Fruit fly (Drosophila melanogaster): ENCODE results near the gene Rrp6.

The Rrp6 gene

DNA sequence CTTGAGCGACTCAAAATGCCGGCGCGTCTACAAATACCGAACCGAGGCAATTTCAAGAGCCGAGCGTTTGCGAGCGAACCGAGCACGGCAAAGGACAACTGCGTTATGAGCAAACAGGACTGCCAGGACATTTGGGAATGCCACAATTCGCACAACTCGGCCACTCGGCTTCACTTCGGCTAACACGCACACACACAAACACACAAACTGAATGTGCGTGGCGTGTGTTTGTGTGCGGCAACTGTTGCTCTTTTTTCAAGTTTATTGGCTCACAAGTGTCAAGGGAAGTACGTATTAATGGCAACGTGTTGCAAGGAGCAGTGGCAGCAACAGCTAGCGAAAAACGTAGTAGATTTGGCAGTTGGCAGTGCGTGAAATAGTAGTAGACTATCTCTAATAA, 12.7 kb downstream of the Rrp6 start:
- TF ChIP-seq CG12768 (GFP tag; optimal IDR thresholded peaks at IDR 0.05) (no peak), CG7101 (tag; optimal IDR thresholded peaks at IDR 0.05) (no peak), Hr96 (GFP tag; optimal IDR thresholded peaks at IDR 0.05) (no peak), Mnt (GFP tag; optimal IDR thresholded peaks at IDR 0.05) (no peak), pad (GFP tag; optimal IDR thresholded peaks at IDR 0.05) (no peak), CG33017 (tag; optimal IDR thresholded peaks at IDR 0.05) (no peak), kay (GFP tag; ENCODE audit: borderline replicate concordance) (no peak), Crg-1 (GFP tag; optimal IDR thresholded peaks at IDR 0.05) (no peak), CG11617 (GFP tag; optimal IDR thresholded peaks at IDR 0.05) (no peak), Clk (GFP tag; optimal IDR thresholded peaks at IDR 0.05) (no peak), CG14711 (tag; optimal IDR thresholded peaks at IDR 0.05) (no peak), ovo (GFP tag; optimal IDR thresholded peaks at IDR 0.05) (no peak), bab1 (GFP tag; optimal IDR thresholded peaks at IDR 0.05) (no peak), cic (GFP tag; optimal IDR thresholded peaks at IDR 0.05) (no peak), tj (GFP tag; optimal IDR thresholded peaks at IDR 0.05) (no peak), cnc (optimal IDR thresholded peaks at IDR 0.05) (no peak), CG1620 (GFP tag; optimal IDR thresholded peaks at IDR 0.05) (no peak), toe (GFP tag; optimal IDR thresholded peaks at IDR 0.05) (no peak)

DNA sequence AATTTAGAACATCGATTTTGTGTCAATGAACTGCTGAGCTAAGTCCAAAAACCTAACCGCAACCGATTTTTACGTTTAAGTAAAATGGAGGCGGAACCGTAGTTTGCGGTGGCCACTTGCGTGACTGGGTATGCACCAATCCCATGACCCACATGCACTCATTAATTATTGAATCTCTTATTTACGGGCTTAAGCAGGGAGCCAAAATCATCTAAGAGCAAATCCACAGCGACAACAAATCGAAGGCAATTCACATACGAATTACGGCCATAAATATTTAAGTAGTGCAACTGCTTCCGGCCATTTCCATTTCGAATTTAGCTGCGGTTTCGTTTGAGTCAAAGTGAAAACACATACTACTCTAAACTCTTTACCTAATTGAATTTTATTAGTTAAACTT, 21.2 kb downstream of the Rrp6 start:
- TF ChIP-seq tj (GFP tag; optimal IDR thresholded peaks at IDR 0.05) = no peak
- TF ChIP-seq kay (GFP tag; ENCODE audit: borderline replicate concordance) = no peak
- TF ChIP-seq cic (GFP tag; optimal IDR thresholded peaks at IDR 0.05) = no peak
- TF ChIP-seq Hr96 (GFP tag; optimal IDR thresholded peaks at IDR 0.05) = no peak
- TF ChIP-seq CG7101 (tag; optimal IDR thresholded peaks at IDR 0.05) = no peak
- TF ChIP-seq CG11617 (GFP tag; optimal IDR thresholded peaks at IDR 0.05) = no peak
- TF ChIP-seq CG7045 (GFP tag; optimal IDR thresholded peaks at IDR 0.05) = no peak
- no peak for TF ChIP-seq CG5204 (GFP tag; optimal IDR thresholded peaks at IDR 0.05)

DNA sequence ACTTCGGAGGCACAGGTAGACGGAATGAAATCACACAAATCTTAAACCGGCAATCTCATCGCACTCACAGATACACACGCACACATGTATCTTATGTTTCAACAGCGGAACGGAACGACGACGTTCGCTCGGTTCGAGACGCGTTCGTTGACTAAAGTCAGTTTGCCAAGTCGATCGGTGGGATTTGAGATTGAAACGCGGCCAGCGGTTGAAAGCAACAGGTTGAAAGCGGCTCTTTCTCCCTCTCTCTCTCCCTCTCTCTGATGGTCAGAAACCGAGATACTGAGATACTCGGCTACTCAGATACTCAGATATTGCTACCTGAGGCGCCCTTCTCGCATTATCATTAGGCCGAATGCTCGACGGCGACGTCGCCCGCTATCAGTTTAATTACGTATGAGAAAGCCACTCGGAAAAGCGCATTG, 32.3 kb downstream of the Rrp6 start:
- TF ChIP-seq CG33017 (tag; optimal IDR thresholded peaks at IDR 0.05) (peak; percentile 74), CG11617 (GFP tag; optimal IDR thresholded peaks at IDR 0.05) (peak; percentile 46), toe (GFP tag; optimal IDR thresholded peaks at IDR 0.05) (no peak), cic (GFP tag; optimal IDR thresholded peaks at IDR 0.05) (peak; percentile 63), bab1 (GFP tag; optimal IDR thresholded peaks at IDR 0.05) (peak; percentile 7), CG7045 (GFP tag; optimal IDR thresholded peaks at IDR 0.05) (peak; percentile 43), Crg-1 (GFP tag; optimal IDR thresholded peaks at IDR 0.05) (peak; percentile 71), CG5204 (GFP tag; optimal IDR thresholded peaks at IDR 0.05) (peak; percentile 13), CG12768 (GFP tag; optimal IDR thresholded peaks at IDR 0.05) (peak; percentile 60), Mnt (GFP tag; optimal IDR thresholded peaks at IDR 0.05) (peak; percentile 21), pad (GFP tag; optimal IDR thresholded peaks at IDR 0.05) (peak; percentile 40), CG1620 (GFP tag; optimal IDR thresholded peaks at IDR 0.05) (no peak), Hr96 (GFP tag; optimal IDR thresholded peaks at IDR 0.05) (no peak), CG14711 (tag; optimal IDR thresholded peaks at IDR 0.05) (peak; percentile 10), CG7101 (tag; optimal IDR thresholded peaks at IDR 0.05) (peak; percentile 32), cnc (optimal IDR thresholded peaks at IDR 0.05) (no peak)

DNA sequence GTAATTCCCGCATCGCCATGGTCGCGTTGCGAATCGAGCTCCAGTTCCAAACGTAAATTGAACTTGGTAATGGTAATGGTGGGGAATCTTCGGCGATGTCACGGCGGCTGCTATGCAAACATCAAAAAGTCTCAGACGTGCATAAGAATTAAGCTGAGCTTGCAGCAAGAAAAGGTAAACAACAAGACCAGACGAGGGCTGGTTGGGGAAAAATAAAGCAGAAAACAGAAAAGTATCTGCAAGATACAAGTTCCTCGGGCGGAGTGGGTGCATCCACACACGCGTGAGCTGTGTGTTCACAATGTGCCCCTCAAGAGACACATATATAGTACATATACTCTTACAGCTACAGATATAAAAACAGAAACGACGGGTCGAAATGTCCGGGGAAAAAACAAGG, 33.4 kb downstream of the Rrp6 start:
- no peak for TF ChIP-seq CG33017 (tag; optimal IDR thresholded peaks at IDR 0.05)
- no peak for TF ChIP-seq CG7045 (GFP tag; optimal IDR thresholded peaks at IDR 0.05)
- TF ChIP-seq tj (GFP tag; optimal IDR thresholded peaks at IDR 0.05) = peak; percentile 26

DNA sequence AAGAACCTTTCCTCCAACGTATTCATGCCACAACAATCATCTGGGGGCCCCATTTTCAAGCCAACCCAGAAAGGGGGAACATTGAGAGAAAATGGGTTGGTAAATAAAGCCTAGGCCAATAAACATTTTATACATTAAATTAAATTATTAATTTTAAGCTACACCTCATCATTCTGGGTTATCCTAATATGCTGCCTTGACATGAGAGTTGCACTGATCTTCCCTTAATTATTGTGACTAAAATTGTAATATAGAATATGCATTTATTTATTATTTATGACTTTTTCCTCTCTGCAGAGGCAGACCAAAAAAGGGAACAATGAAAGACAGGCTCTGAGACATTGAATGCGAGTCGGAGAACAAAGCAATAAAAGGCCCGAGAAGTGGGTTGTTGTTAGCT, 38.2 kb downstream of the Rrp6 start:
- TF ChIP-seq Clk (GFP tag; optimal IDR thresholded peaks at IDR 0.05) (no peak), cic (GFP tag; optimal IDR thresholded peaks at IDR 0.05) (no peak), tj (GFP tag; optimal IDR thresholded peaks at IDR 0.05) (no peak), CG33017 (tag; optimal IDR thresholded peaks at IDR 0.05) (no peak), bab1 (GFP tag; optimal IDR thresholded peaks at IDR 0.05) (no peak), CG7101 (tag; optimal IDR thresholded peaks at IDR 0.05) (no peak), CG12768 (GFP tag; optimal IDR thresholded peaks at IDR 0.05) (no peak), kay (GFP tag; ENCODE audit: borderline replicate concordance) (no peak), Crg-1 (GFP tag; optimal IDR thresholded peaks at IDR 0.05) (no peak), Hr96 (GFP tag; optimal IDR thresholded peaks at IDR 0.05) (no peak), CG7045 (GFP tag; optimal IDR thresholded peaks at IDR 0.05) (no peak), pad (GFP tag; optimal IDR thresholded peaks at IDR 0.05) (no peak), toe (GFP tag; optimal IDR thresholded peaks at IDR 0.05) (no peak), Mnt (GFP tag; optimal IDR thresholded peaks at IDR 0.05) (no peak), CG5204 (GFP tag; optimal IDR thresholded peaks at IDR 0.05) (no peak), CG11617 (GFP tag; optimal IDR thresholded peaks at IDR 0.05) (no peak), cnc (optimal IDR thresholded peaks at IDR 0.05) (no peak), CG14711 (tag; optimal IDR thresholded peaks at IDR 0.05) (no peak), ovo (GFP tag; optimal IDR thresholded peaks at IDR 0.05) (no peak), CG1620 (GFP tag; optimal IDR thresholded peaks at IDR 0.05) (no peak)

DNA sequence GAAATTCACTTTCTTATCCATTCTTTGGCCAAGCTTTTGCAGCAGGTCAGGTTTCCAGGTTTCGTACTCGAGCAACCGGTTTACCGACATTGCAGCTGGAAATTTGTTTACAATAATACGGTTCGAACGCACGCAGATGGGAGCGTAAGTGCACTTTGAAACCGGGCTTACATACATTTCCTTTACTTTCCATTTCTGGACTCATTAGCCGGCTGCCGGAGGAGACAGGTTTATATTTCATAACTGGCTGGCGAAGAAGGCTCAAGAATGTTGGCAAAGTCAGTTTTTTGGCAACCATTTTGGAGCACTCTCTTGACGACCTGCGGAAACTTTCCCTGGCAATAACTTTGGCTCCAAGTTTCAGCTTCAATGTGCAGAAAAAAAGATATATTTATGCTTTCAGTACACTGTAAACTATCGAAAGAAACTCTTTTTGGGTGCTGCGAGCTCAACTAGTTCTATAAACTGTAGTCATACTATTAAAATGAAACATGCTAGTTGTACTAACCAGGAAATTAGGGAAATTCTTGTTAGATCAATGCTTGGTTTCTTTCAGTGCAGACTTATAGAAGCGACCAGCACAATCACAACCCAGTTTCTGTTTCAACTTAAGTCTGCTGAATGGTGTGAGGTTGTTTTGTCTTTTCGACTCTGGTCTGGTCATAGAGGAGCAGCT, 39.0 kb downstream of the Rrp6 start:
- TF ChIP-seq Clk (GFP tag; optimal IDR thresholded peaks at IDR 0.05) = no peak
- TF ChIP-seq CG14711 (tag; optimal IDR thresholded peaks at IDR 0.05) = no peak
- no peak for TF ChIP-seq CG7101 (tag; optimal IDR thresholded peaks at IDR 0.05)
- TF ChIP-seq CG12768 (GFP tag; optimal IDR thresholded peaks at IDR 0.05) = no peak
- no peak for TF ChIP-seq pad (GFP tag; optimal IDR thresholded peaks at IDR 0.05)
- TF ChIP-seq cnc (optimal IDR thresholded peaks at IDR 0.05) = no peak
- TF ChIP-seq CG11617 (GFP tag; optimal IDR thresholded peaks at IDR 0.05) = no peak
- TF ChIP-seq CG33017 (tag; optimal IDR thresholded peaks at IDR 0.05) = no peak
- no peak for TF ChIP-seq ovo (GFP tag; optimal IDR thresholded peaks at IDR 0.05)
- no peak for TF ChIP-seq toe (GFP tag; optimal IDR thresholded peaks at IDR 0.05)
- no peak for TF ChIP-seq CG1620 (GFP tag; optimal IDR thresholded peaks at IDR 0.05)
- TF ChIP-seq Mnt (GFP tag; optimal IDR thresholded peaks at IDR 0.05) = no peak

Measured in whole organism, adult.